Fruit fly (Drosophila melanogaster) whole organism, embryonic: ENCODE results near the gene CG4613.
A peak's percentile ranks its signal among the peaks of the same experiment; 100 is the strongest.

Source experiments
- CG10979 ChIP-seq: fragments of 200-800 bp; sonication (Bioruptor generic); optimal IDR thresholded peaks from 2 replicates; lab custom pipeline; 2018; ENCODE audit warnings: missing biosample characterization, mild to moderate bottlenecking, missing genetic modification characterization, moderate library complexity
- CG11093 ChIP-seq: fragments of 200-800 bp; sonication (Bioruptor generic); IDR thresholded peaks from 3 replicates; pipeline ENCODE4 v1.3.6; 2022; ENCODE audit warnings: missing biosample characterization, missing genetic modification characterization
- CG14710 ChIP-seq: fragments of 200-800 bp; sonication (Bioruptor generic); optimal IDR thresholded peaks from 3 replicates; lab custom pipeline; 2019; ENCODE audit warnings: missing biosample characterization, mild to moderate bottlenecking, missing genetic modification characterization, moderate library complexity
- CG14860 ChIP-seq: fragments of 200-800 bp; sonication (Bioruptor generic); IDR thresholded peaks from 3 replicates; pipeline ENCODE4 v1.3.6; 2022; ENCODE audit warnings: missing biosample characterization, missing genetic modification characterization; ENCODE audit not compliant: partially characterized antibody
- CG16815 ChIP-seq: fragments of 200-800 bp; sonication (Bioruptor generic); optimal IDR thresholded peaks from 3 replicates; lab custom pipeline; 2017; ENCODE audit warnings: missing biosample characterization, mild to moderate bottlenecking, missing genetic modification characterization
- CG16863 ChIP-seq: fragments of 200-800 bp; sonication (Bioruptor generic); optimal IDR thresholded peaks from 3 replicates; lab custom pipeline; 2016; ENCODE audit warnings: missing biosample characterization, missing genetic modification characterization
- CG17186 ChIP-seq: fragments of 200-800 bp; sonication (Bioruptor generic); optimal IDR thresholded peaks from 3 replicates; lab custom pipeline; 2017; ENCODE audit warnings: missing biosample characterization, missing genetic modification reagents, missing genetic modification characterization
- CG17359 ChIP-seq: fragments of 200-800 bp; sonication (Bioruptor generic); optimal IDR thresholded peaks from 3 replicates; lab custom pipeline; 2018; ENCODE audit warnings: missing biosample characterization, mild to moderate bottlenecking, missing genetic modification characterization, moderate library complexity
- CG18011 ChIP-seq: fragments of 200-800 bp; sonication (Bioruptor generic); optimal IDR thresholded peaks from 2 replicates; lab custom pipeline; 2017; ENCODE audit warnings: missing biosample characterization, missing genetic modification characterization, mild to moderate bottlenecking, moderate library complexity, missing genotype
- CG2712 ChIP-seq: fragments of 200-800 bp; optimal IDR thresholded peaks from 3 replicates; lab custom pipeline; 2019; ENCODE audit warnings: missing biosample characterization, mild to moderate bottlenecking, missing genetic modification characterization, moderate library complexity
- CG30431 ChIP-seq: fragments of 200-800 bp; sonication (Bioruptor generic); optimal IDR thresholded peaks from 2 replicates; lab custom pipeline; 2017; ENCODE audit warnings: missing biosample characterization, missing genetic modification characterization
- CG31365 ChIP-seq: fragments of 200-800 bp; sonication (Bioruptor generic); optimal IDR thresholded peaks from 2 replicates; lab custom pipeline; 2018; ENCODE audit warnings: missing biosample characterization, mild to moderate bottlenecking, missing genetic modification characterization
- CG3281 ChIP-seq: fragments of 200-800 bp; sonication (Bioruptor generic); optimal IDR thresholded peaks from 3 replicates; lab custom pipeline; 2017; ENCODE audit warnings: missing biosample characterization, mild to moderate bottlenecking, missing genetic modification characterization
- CG33557 ChIP-seq: fragments of 200-800 bp; sonication (Bioruptor generic); optimal IDR thresholded peaks from 2 replicates; lab custom pipeline; 2019; ENCODE audit warnings: missing biosample characterization, mild to moderate bottlenecking, missing genetic modification characterization, moderate library complexity
- CG3995 ChIP-seq: fragments of 200-800 bp; sonication (Bioruptor generic); optimal IDR thresholded peaks from 3 replicates; lab custom pipeline; 2016; ENCODE audit warnings: missing biosample characterization, missing genetic modification characterization
- CG7839 ChIP-seq: fragments of 200-800 bp; sonication (Bioruptor generic); optimal IDR thresholded peaks from 3 replicates; lab custom pipeline; 2018; ENCODE audit warnings: missing biosample characterization, mild to moderate bottlenecking, missing genetic modification characterization, moderate library complexity
- CG7928 ChIP-seq: fragments of 200-800 bp; sonication (Bioruptor generic); optimal IDR thresholded peaks from 2 replicates; lab custom pipeline; 2017; ENCODE audit warnings: missing biosample characterization, mild to moderate bottlenecking, missing genetic modification characterization
- CG8089 ChIP-seq: fragments of 200-800 bp; sonication (Bioruptor generic); optimal IDR thresholded peaks from 3 replicates; lab custom pipeline; 2016; ENCODE audit warnings: missing biosample characterization, missing genetic modification characterization
- CG8944 ChIP-seq: fragments of 200-800 bp; sonication (Bioruptor generic); optimal IDR thresholded peaks from 3 replicates; lab custom pipeline; 2016; ENCODE audit warnings: missing biosample characterization, missing genetic modification characterization
- CoRest ChIP-seq: fragments of 200-800 bp; sonication (Bioruptor generic); optimal IDR thresholded peaks from 3 replicates; lab custom pipeline; 2018; ENCODE audit warnings: missing biosample characterization, mild to moderate bottlenecking, missing genetic modification characterization, moderate library complexity
- D19B ChIP-seq: fragments of 200-800 bp; sonication (Bioruptor generic); optimal IDR thresholded peaks from 2 replicates; lab custom pipeline; 2017; ENCODE audit warnings: missing biosample characterization, mild to moderate bottlenecking, missing genetic modification characterization
- Dad ChIP-seq: fragments of 200-800 bp; sonication (Bioruptor generic); optimal IDR thresholded peaks from 3 replicates; lab custom pipeline; 2016; ENCODE audit warnings: missing biosample characterization, missing genetic modification characterization
- Dip2 ChIP-seq: fragments of 200-800 bp; sonication (Bioruptor generic); IDR thresholded peaks from 2 replicates; pipeline ENCODE4 v1.3.6; 2022; ENCODE audit warnings: missing biosample characterization, missing genetic modification characterization
- Dll ChIP-seq: fragments of 200-800 bp; sonication (Bioruptor generic); IDR thresholded peaks from 4 replicates; pipeline ENCODE4 v1.3.6; 2022; ENCODE audit warnings: missing biosample characterization, missing genetic modification characterization; ENCODE audit not compliant: partially characterized antibody
- E2f2 ChIP-seq: fragments of 200-800 bp; sonication (Bioruptor generic); IDR thresholded peaks from 2 replicates; pipeline ENCODE4 v1.3.6; 2022; ENCODE audit warnings: missing biosample characterization, missing genetic modification characterization
- Hr78 ChIP-seq, 2 experiments: fragments of 200-800 bp in 1 of 2; fragments of >200 bp in 1 of 2; sonication (Bioruptor generic) in 1 of 2; optimal IDR thresholded peaks; 2 replicates each; lab custom pipeline; 2017 to 2019; ENCODE audit warnings: missing biosample characterization in 2 of 2, missing genetic modification characterization in 2 of 2, mild to moderate bottlenecking in 1 of 2, moderate library complexity in 1 of 2
- Lim3 ChIP-seq: fragments of 200-800 bp; sonication (Bioruptor generic); IDR thresholded peaks from 2 replicates; pipeline ENCODE4 v1.3.6; 2022; ENCODE audit warnings: missing biosample characterization, missing genetic modification characterization
- Max ChIP-seq: fragments of 200-800 bp; sonication (Bioruptor generic); optimal IDR thresholded peaks from 2 replicates; lab custom pipeline; 2016; ENCODE audit warnings: missing biosample characterization, mild to moderate bottlenecking, missing genetic modification characterization
- Opbp ChIP-seq: fragments of 200-800 bp; sonication (Bioruptor generic); IDR thresholded peaks from 3 replicates; pipeline ENCODE4 v1.3.6; 2022; ENCODE audit warnings: missing biosample characterization, missing genetic modification characterization; ENCODE audit not compliant: partially characterized antibody
- Ssrp ChIP-seq: fragments of 200-800 bp; sonication (Bioruptor generic); optimal IDR thresholded peaks from 2 replicates; lab custom pipeline; 2018; ENCODE audit warnings: missing biosample characterization, mild to moderate bottlenecking, missing genetic modification characterization, moderate library complexity
- Vsx1 ChIP-seq: fragments of 200-800 bp; sonication (Bioruptor generic); optimal IDR thresholded peaks from 2 replicates; lab custom pipeline; 2017; ENCODE audit warnings: missing biosample characterization, mild to moderate bottlenecking, missing genetic modification characterization, missing genetic modification reagents
- ase ChIP-seq: fragments of 200-800 bp; sonication (Bioruptor generic); IDR thresholded peaks from 3 replicates; pipeline ENCODE4 v1.3.6; 2022; ENCODE audit warnings: missing biosample characterization, missing genetic modification characterization
- chinmo ChIP-seq: fragments of 200-800 bp; sonication (Bioruptor generic); IDR thresholded peaks from 4 replicates; pipeline ENCODE4 v1.3.6; 2022; ENCODE audit warnings: missing biosample characterization, missing genetic modification characterization; ENCODE audit not compliant: partially characterized antibody
- dmrt99B ChIP-seq: fragments of 200-800 bp; sonication (Bioruptor generic); optimal IDR thresholded peaks from 2 replicates; lab custom pipeline; 2018; ENCODE audit warnings: missing biosample characterization, mild to moderate bottlenecking, missing genetic modification characterization, moderate library complexity
- org-1 ChIP-seq: fragments of 200-800 bp; sonication (Bioruptor generic); optimal IDR thresholded peaks from 2 replicates; lab custom pipeline; 2017; ENCODE audit warnings: missing biosample characterization, missing genetic modification characterization
- peb ChIP-seq: fragments of 200-800 bp; sonication (Bioruptor generic); IDR thresholded peaks from 2 replicates; pipeline ENCODE4 v1.3.6; 2022; ENCODE audit warnings: missing biosample characterization, missing genetic modification characterization
- prd ChIP-seq, 3 experiments: fragments of >200 bp in 2 of 3; fragments of 200-800 bp in 1 of 3; sonication (Bioruptor generic) in 1 of 3; optimal IDR thresholded peaks in 2 of 3; IDR thresholded peaks in 1 of 3; 2 replicates in 2 of 3; 3 replicates in 1 of 3; pipeline versions ENCODE4 v1.3.6 to Lab custom; 2017 to 2022; ENCODE audit warnings: missing biosample characterization in 1 of 3, missing genetic modification characterization in 1 of 3
- psq ChIP-seq: fragments of 200-800 bp; sonication (Bioruptor generic); optimal IDR thresholded peaks from 2 replicates; lab custom pipeline; 2017; ENCODE audit warnings: missing biosample characterization, missing genetic modification characterization
- ro ChIP-seq: fragments of 200-800 bp; sonication (Bioruptor generic); IDR thresholded peaks from 2 replicates; pipeline ENCODE4 v1.3.6; 2022; ENCODE audit warnings: missing biosample characterization, missing genetic modification characterization
- salm ChIP-seq: fragments of 200-800 bp; sonication (Bioruptor generic); optimal IDR thresholded peaks from 2 replicates; lab custom pipeline; 2018; ENCODE audit warnings: missing biosample characterization, mild to moderate bottlenecking, missing genetic modification characterization
- slbo ChIP-seq: fragments of 200-800 bp; sonication (Bioruptor generic); IDR thresholded peaks from 2 replicates; pipeline ENCODE4 v1.3.6; 2022; ENCODE audit warnings: missing biosample characterization, missing genetic modification characterization
- stwl ChIP-seq: fragments of 200-800 bp; sonication (Bioruptor generic); optimal IDR thresholded peaks from 3 replicates; lab custom pipeline; 2018; ENCODE audit warnings: missing biosample characterization, mild to moderate bottlenecking, missing genetic modification characterization, moderate library complexity
- tin ChIP-seq: fragments of 200-800 bp; sonication (Bioruptor generic); optimal IDR thresholded peaks from 3 replicates; lab custom pipeline; 2016; ENCODE audit warnings: missing biosample characterization, missing genetic modification characterization
- tll ChIP-seq, 2 experiments: fragments of 200-800 bp in 1 of 2; fragments of >200 bp in 1 of 2; sonication (Bioruptor generic) in 1 of 2; optimal IDR thresholded peaks; 2 replicates each; lab custom pipeline; 2017 to 2019; ENCODE audit warnings: missing biosample characterization in 2 of 2, missing genetic modification characterization in 2 of 2, mild to moderate bottlenecking in 1 of 2, moderate library complexity in 1 of 2
- tna ChIP-seq: fragments of 200-800 bp; sonication (Bioruptor generic); IDR thresholded peaks from 2 replicates; pipeline ENCODE4 v1.3.6; 2022; ENCODE audit warnings: missing biosample characterization, missing genetic modification characterization; ENCODE audit not compliant: partially characterized antibody
- zf30C ChIP-seq: fragments of 200-800 bp; sonication (Bioruptor generic); optimal IDR thresholded peaks from 3 replicates; lab custom pipeline; 2018; ENCODE audit warnings: missing biosample characterization, mild to moderate bottlenecking, missing genetic modification characterization

Gene CG4613

DNA sequence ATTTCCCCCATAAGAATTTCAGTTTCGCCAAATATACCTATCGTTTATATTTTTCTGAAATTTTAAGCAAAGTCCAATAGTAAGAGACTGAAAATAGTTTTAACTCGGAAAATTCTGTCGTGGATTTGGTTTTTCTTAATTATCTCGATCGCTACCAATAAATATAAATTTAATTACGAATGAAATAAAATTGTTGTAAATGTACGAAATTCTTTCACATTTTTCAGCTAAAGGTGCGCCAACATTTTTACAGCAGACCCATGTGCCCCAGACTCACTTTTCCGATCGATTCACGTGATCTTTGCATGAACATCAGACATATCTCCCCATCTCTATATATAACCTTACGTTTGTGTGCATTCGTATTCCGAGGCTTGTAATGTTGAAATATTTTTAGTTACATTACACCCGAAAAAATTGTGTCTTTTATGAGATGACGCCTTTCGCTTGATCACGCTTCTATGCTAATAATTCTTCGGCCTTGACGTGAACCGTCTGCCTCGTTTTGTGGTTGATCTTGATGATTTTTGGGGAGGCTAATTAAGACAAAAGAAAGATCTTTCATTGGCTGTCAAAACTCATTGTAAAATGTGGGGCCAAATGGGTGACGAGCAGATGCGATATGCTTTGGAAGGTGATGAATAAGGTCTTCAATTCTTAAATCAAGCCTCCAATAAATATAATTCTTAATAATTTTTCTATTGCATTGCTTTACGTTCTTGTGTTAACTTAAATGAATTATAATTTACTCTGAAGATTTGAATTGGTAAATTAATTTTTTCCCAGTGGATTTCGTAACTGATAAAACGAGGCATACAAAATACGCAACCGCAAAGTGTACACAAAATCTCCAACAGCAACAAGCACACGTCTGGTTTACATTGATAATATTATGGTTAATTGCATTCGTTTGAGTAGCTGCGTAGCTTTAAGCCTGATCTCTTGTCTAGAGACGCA, 23.8 kb upstream of the CG4613 start (continued):
- no peak for TF ChIP-seq tna (GFP tag; lab: Robert Waterston, UW)
- peak; percentile 44 for TF ChIP-seq CG8089 (GFP tag; lab: Kevin White, UChicago)
- TF ChIP-seq Lim3 (GFP tag; lab: Robert Waterston, UW), result no peak
- no peak for TF ChIP-seq psq (GFP tag; lab: Kevin White, UChicago)
- peak; percentile 54 for TF ChIP-seq CG14710 (tag; lab: Kevin White, UChicago)
- no peak for TF ChIP-seq CG33557 (GFP tag; lab: Kevin White, UChicago)
- peak; percentile 27 for TF ChIP-seq CG17359 (tag; lab: Kevin White, UChicago)
- peak; percentile 40 for TF ChIP-seq salm (tag; lab: Kevin White, UChicago)
- TF ChIP-seq dmrt99B, result peak; percentile 80
- TF ChIP-seq CG7839 (tag; lab: Kevin White, UChicago), result peak; percentile 73
- no peak for TF ChIP-seq tll (GFP tag; optimal IDR thresholded peaks at IDR 0.05; lab: Kevin White, UChicago)
- peak; percentile 50 for TF ChIP-seq tin (GFP tag; lab: Kevin White, UChicago)
- TF ChIP-seq CG10979, result peak; percentile 61
- no peak for TF ChIP-seq CG3995 (GFP tag; lab: Kevin White, UChicago)
- no peak for TF ChIP-seq CG14860 (GFP tag; lab: Robert Waterston, UW)
- TF ChIP-seq CG17186 (GFP tag; lab: Kevin White, UChicago), result no peak
- TF ChIP-seq CG8944 (GFP tag; lab: Kevin White, UChicago), result no peak
- TF ChIP-seq peb (GFP tag; lab: Robert Waterston, UW), result 0 out of 2 replicates have a peak, but pooled peaks have one; percentile 16
- TF ChIP-seq Vsx1, result peak; percentile 64
- no peak for TF ChIP-seq CG31365 (tag; lab: Kevin White, UChicago)
- TF ChIP-seq CG7928 (GFP tag; lab: Kevin White, UChicago), result no peak
- TF ChIP-seq Dll, result no peak
- no peak for TF ChIP-seq CG18011 (GFP tag; lab: Kevin White, UChicago)
- no peak for TF ChIP-seq Opbp (GFP tag; lab: Robert Waterston, UW)
- no peak for TF ChIP-seq CG16863
- TF ChIP-seq Hr78 (GFP tag; optimal IDR thresholded peaks at IDR 0.05; lab: Kevin White, UChicago), result peak in 1 of 2 experiments; percentile 48
- TF ChIP-seq ase (GFP tag; lab: Robert Waterston, UW), result no peak
- peak; percentile 19; the same call in 1 of the 2 replicates for TF ChIP-seq E2f2 (GFP tag; lab: Robert Waterston, UW)
- TF ChIP-seq CoRest (tag; lab: Kevin White, UChicago), result peak; percentile 66
- TF ChIP-seq CG11093 (GFP tag; lab: Robert Waterston, UW), result 0 out of 3 replicates have a peak, but pooled peaks have one; percentile 34
- no peak for TF ChIP-seq Dip2
- no peak for TF ChIP-seq Dad (GFP tag; lab: Kevin White, UChicago)
- peak; percentile 70 for TF ChIP-seq CG2712 (tag; lab: Kevin White, UChicago)
- peak; percentile 20 for TF ChIP-seq CG3281 (GFP tag; lab: Kevin White, UChicago)
- TF ChIP-seq zf30C, result peak; percentile 63
- TF ChIP-seq Max (GFP tag; lab: Kevin White, UChicago), result peak; percentile 36
- no peak for TF ChIP-seq CG30431 (GFP tag; lab: Kevin White, UChicago)
- TF ChIP-seq ro, result no peak
- peak; percentile 44; the same call in 1 of the 2 replicates for TF ChIP-seq slbo (GFP tag; lab: Robert Waterston, UW)
- 0 out of 4 replicates have a peak, but pooled peaks have one; percentile 57 for TF ChIP-seq chinmo
- peak; percentile 59 for TF ChIP-seq org-1 (GFP tag; lab: Kevin White, UChicago)
- TF ChIP-seq D19B, result no peak
- TF ChIP-seq Ssrp (tag; lab: Kevin White, UChicago), result peak; percentile 49
- TF ChIP-seq prd (optimal IDR thresholded peaks at IDR 0.05; lab: Kevin White, UChicago), result no peak
- peak; percentile 38; the same call in 1 of the 3 replicates for TF ChIP-seq prd (GFP tag; IDR thresholded peaks at IDR 0.05; lab: Robert Waterston, UW)
- TF ChIP-seq CG16815, result no peak
- TF ChIP-seq stwl (tag; lab: Kevin White, UChicago), result no peak
